Fruit fly (Drosophila melanogaster) whole organism: ENCODE results near the gene CG13310.

Experiments used
- CG8478 ChIP-seq: fragments of >200 bp; optimal IDR thresholded peaks from 2 replicates; lab custom pipeline; 2018; ENCODE audit warnings: inconsistent platforms
- Dll ChIP-seq: fragments of >200 bp; optimal IDR thresholded peaks from 2 replicates; lab custom pipeline; 2017
- EcR ChIP-seq, 2 experiments: fragments of >200 bp; optimal IDR thresholded peaks; 2 replicates each; lab custom pipeline; 2017; ENCODE audit warnings: missing biosample characterization in 2 of 2, missing genetic modification characterization in 2 of 2, missing genetic modification reagents in 2 of 2
- pan ChIP-seq: fragments of >200 bp; optimal IDR thresholded peaks from 2 replicates; lab custom pipeline; 2017
- psq ChIP-seq: fragments of >200 bp; optimal IDR thresholded peaks from 2 replicates; lab custom pipeline; 2017
- usp ChIP-seq: fragments of >200 bp; optimal IDR thresholded peaks from 2 replicates; lab custom pipeline; 2017; ENCODE audit warnings: missing biosample characterization, missing genetic modification characterization, mixed read lengths

CG13310 gene

DNA sequence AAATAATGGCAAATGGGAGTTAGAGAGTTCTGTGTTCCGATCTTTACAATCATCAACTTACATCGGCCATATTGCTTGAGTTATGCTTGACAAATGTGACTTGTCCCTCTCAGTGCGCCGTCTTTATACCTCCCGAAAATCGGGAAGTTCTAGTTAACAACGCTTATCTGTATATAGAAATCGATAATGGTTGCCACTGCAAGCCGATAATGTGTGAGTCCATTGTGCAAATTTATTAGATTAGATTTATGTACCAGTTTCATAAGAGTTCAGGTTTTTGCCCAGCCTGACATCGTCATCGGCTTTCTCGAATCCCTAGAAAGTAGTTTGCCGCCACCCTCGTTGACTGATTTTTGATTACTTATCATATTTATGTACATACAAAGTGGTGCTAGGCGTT is 11.9 kb downstream of the CG13310 start, which contains the start of gene Acbp5:
TSS of gene Acbp5 (minus strand) at position 101 of the 400 bp plus-strand sequence.
- no peak for TF ChIP-seq EcR (GFP tag; optimal IDR thresholded peaks at IDR 0.05; lab: Kevin White, UChicago)
- TF ChIP-seq pan, result no peak
- no peak for TF ChIP-seq psq (lab: Kevin White, UChicago)
- no peak for TF ChIP-seq usp (GFP tag; lab: Kevin White, UChicago)
- TF ChIP-seq Dll, result no peak
- TF ChIP-seq CG8478 (lab: Kevin White, UChicago), result no peak

dm6 chr3L:8787701-8788100 is 12.6 kb downstream of the CG13310 start:
- TF ChIP-seq pan (no peak), usp (GFP tag; lab: Kevin White, UChicago) (no peak), CG8478 (lab: Kevin White, UChicago) (no peak), psq (lab: Kevin White, UChicago) (no peak), Dll (no peak), EcR (GFP tag; optimal IDR thresholded peaks at IDR 0.05; lab: Kevin White, UChicago) (no peak)

dm6 chr3L:8787240-8787639 is 13.1 kb downstream of the CG13310 start:
- TF ChIP-seq psq (lab: Kevin White, UChicago) (no peak), CG8478 (lab: Kevin White, UChicago) (no peak), usp (GFP tag; lab: Kevin White, UChicago) (no peak), pan (no peak)

- TF ChIP-seq CG8478 (lab: Kevin White, UChicago) (no peak), Dll (no peak), psq (lab: Kevin White, UChicago) (no peak), EcR (GFP tag; optimal IDR thresholded peaks at IDR 0.05; lab: Kevin White, UChicago) (no peak), pan (no peak), usp (GFP tag; lab: Kevin White, UChicago) (no peak)
Measured at dm6 chr3L:8783299-8783698, 17.0 kb downstream of the CG13310 start.

DNA sequence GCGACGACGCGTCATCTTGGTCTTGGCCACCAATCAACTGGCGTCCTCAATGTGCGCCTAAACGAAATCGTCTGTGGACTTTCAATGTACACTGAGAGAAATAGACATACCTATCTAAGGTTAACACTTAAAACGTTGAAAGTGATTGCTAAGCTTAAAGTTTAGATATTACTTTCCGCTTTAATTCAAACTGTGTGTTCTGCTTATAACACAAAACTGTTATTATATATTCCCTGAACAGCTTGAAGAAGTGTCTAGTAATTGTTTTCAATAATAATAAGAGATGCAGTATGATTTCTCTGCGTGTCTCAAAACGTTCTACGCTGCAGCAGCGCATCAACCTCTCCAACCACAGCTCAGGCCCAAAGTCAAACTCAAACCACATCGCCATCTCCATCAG is 18.3 kb downstream of the CG13310 start:
- TF ChIP-seq psq (lab: Kevin White, UChicago), result no peak
- TF ChIP-seq Dll, result no peak
- no peak for TF ChIP-seq EcR (GFP tag; optimal IDR thresholded peaks at IDR 0.05; lab: Kevin White, UChicago)
- no peak for TF ChIP-seq pan
- TF ChIP-seq CG8478 (lab: Kevin White, UChicago), result no peak
- no peak for TF ChIP-seq usp (GFP tag; lab: Kevin White, UChicago)

- no peak for TF ChIP-seq usp (GFP tag; lab: Kevin White, UChicago)
- TF ChIP-seq CG8478 (lab: Kevin White, UChicago), result no peak
- TF ChIP-seq EcR (GFP tag; optimal IDR thresholded peaks at IDR 0.05; lab: Kevin White, UChicago), result no peak
- no peak for TF ChIP-seq Dll
- TF ChIP-seq pan, result no peak
- TF ChIP-seq psq (lab: Kevin White, UChicago), result no peak
Measured at dm6 chr3L:8780723-8781296, 19.5 kb downstream of the CG13310 start.

- TF ChIP-seq CG8478 (lab: Kevin White, UChicago) (no peak), usp (GFP tag; lab: Kevin White, UChicago) (no peak), psq (lab: Kevin White, UChicago) (no peak), pan (no peak), EcR (GFP tag; optimal IDR thresholded peaks at IDR 0.05; lab: Kevin White, UChicago) (no peak), Dll (no peak)
Measured at dm6 chr3L:8777313-8777924, 22.9 kb downstream of the CG13310 start.

DNA sequence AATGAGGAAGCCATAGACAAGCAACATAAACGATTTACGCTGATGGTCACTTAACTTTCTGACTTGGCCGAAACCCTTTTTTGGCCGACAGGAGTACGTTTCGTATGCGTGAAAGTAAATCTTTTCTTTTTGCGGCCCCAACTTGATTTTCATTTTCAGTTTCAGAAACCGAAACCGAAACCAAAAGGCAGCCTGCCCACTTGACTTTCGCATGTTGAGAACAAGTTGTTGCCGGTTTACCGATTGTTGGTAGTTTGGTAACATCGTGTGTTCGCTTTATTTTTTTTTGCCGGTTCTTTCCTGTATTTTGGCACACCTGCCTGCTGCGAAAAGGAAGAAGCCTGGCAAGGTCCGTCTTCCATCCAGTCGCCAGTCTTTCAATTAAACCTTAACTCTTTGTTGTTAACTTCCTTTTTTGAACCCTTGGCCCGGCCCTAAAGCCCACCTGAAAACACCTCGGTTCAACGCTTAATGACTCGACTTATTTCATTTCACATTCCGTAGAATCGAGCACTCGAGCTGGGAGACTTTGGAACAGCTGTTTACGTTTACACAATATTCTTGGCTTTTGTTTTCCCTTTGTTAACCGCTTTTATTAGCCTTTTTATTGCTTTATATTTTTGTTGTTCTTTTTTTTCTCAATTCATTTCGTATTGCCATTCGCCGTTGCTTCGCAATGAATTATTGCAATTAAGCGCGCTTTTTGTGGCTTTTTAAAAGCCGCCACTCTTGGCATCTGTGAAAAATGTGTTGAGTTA is 25.2 kb downstream of the CG13310 start:
- no peak for TF ChIP-seq psq (lab: Kevin White, UChicago)
- no peak for TF ChIP-seq Dll
- TF ChIP-seq EcR (GFP tag; optimal IDR thresholded peaks at IDR 0.05; lab: Kevin White, UChicago), result no peak
- no peak for TF ChIP-seq usp (GFP tag; lab: Kevin White, UChicago)
- no peak for TF ChIP-seq CG8478 (lab: Kevin White, UChicago)
- no peak for TF ChIP-seq pan

dm6 chr3L:8773713-8774112 is 26.6 kb downstream of the CG13310 start:
- no peak for TF ChIP-seq EcR (GFP tag; optimal IDR thresholded peaks at IDR 0.05; lab: Kevin White, UChicago)
- TF ChIP-seq psq (lab: Kevin White, UChicago), result no peak
- TF ChIP-seq CG8478 (lab: Kevin White, UChicago), result no peak
- no peak for TF ChIP-seq usp (GFP tag; lab: Kevin White, UChicago)
- TF ChIP-seq Dll, result no peak
- no peak for TF ChIP-seq pan

dm6 chr3L:8772998-8773684 is 27.2 kb downstream of the CG13310 start:
- TF ChIP-seq pan (no peak), CG8478 (lab: Kevin White, UChicago) (no peak), usp (GFP tag; lab: Kevin White, UChicago) (no peak)

DNA sequence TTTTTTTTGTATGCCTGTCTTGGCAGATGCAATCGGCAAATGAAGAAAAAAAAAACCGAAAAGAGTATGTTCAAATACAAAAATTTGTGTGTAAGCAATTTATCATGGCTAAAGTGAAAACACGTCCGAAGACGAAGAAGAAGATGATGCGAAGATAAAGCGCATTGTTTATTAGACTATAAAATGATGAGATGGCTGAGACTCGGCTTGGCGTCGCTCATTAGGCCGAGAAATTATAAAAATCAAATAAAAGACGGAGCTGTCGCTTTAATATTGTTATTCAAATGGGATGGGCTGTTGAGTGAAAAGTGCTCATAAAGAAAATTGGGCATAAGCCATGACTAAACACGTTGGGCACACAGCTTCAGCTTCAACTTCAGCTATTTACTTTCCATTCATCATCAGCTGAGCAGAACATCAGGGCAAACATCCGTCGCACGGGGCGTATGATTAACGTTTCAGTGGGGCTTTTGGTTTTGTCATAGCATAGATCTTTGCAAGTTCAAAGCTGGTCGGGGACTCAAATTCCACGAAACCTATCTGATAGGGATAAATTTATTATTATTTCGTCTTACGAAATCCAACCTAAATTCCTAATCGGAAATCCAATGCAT is 29.6 kb downstream of the CG13310 start:
- TF ChIP-seq usp (GFP tag; lab: Kevin White, UChicago) (no peak), pan (no peak), CG8478 (lab: Kevin White, UChicago) (no peak), EcR (GFP tag; optimal IDR thresholded peaks at IDR 0.05; lab: Kevin White, UChicago) (no peak), psq (lab: Kevin White, UChicago) (no peak), Dll (no peak)
